Worm (Caenorhabditis elegans): Measurements from ENCODE around the gene ZK1248.4.

ce11 chrII:5828486-5828885, 10.1 kb downstream of the ZK1248.4 start, which contains the start of gene ZK1248.11:
- TF ChIP-seq pqm-1 (tag; optimal IDR thresholded peaks at IDR 0.05) (no peak), R02D3.7 (tag; optimal IDR thresholded peaks at IDR 0.05) (no peak), mdl-1 (tag; optimal IDR thresholded peaks at IDR 0.05) (no peak), unc-62 (GFP tag; optimal IDR thresholded peaks at IDR 0.05) (no peak), nhr-12 (tag; optimal IDR thresholded peaks at IDR 0.05) (no peak), elt-2 (tag; optimal IDR thresholded peaks at IDR 0.05) (no peak), ztf-11 (tag; optimal IDR thresholded peaks at IDR 0.05) (no peak), nhr-77 (tag; optimal IDR thresholded peaks at IDR 0.05) (no peak), daf-12 (tag; optimal IDR thresholded peaks at IDR 0.05) (no peak), lin-15B (tag; optimal IDR thresholded peaks at IDR 0.05) (no peak)
